Fruit fly (Drosophila melanogaster) whole organism, wandering third instar larva: ENCODE measurements around the gene vtd.

Source experiments
- CG32264 ChIP-seq: fragments of 200-800 bp; sonication (Bioruptor generic); optimal IDR thresholded peaks from 2 replicates; lab custom pipeline; 2016; ENCODE audit warnings: missing biosample characterization, missing genetic modification characterization
- CG9705 ChIP-seq: fragments of 200-800 bp; sonication (Bioruptor generic); optimal IDR thresholded peaks from 2 replicates; lab custom pipeline; 2018; ENCODE audit warnings: missing biosample characterization, mild to moderate bottlenecking, missing genetic modification characterization
- CrebA ChIP-seq: fragments of 200-800 bp; sonication (Bioruptor generic); optimal IDR thresholded peaks from 2 replicates; lab custom pipeline; 2016; ENCODE audit warnings: missing biosample characterization, mild to moderate bottlenecking, missing genetic modification characterization, borderline replicate concordance
- Dfd ChIP-seq: fragments of >200 bp; optimal IDR thresholded peaks from 2 replicates; lab custom pipeline; 2017; ENCODE audit warnings: missing biosample characterization, missing genetic modification characterization
- GATAd ChIP-seq: sonication (Bioruptor generic); optimal IDR thresholded peaks from 2 replicates; lab custom pipeline; 2016; ENCODE audit warnings: missing biosample characterization, missing genetic modification characterization
- HLH106 ChIP-seq: fragments of 200-800 bp; optimal IDR thresholded peaks from 3 replicates; lab custom pipeline; 2019; ENCODE audit warnings: missing biosample characterization, mild to moderate bottlenecking, missing genetic modification characterization, moderate library complexity
- Hnf4 ChIP-seq: fragments of 200-800 bp; sonication (Bioruptor generic); optimal IDR thresholded peaks from 2 replicates; lab custom pipeline; 2016; ENCODE audit warnings: missing biosample characterization, mild to moderate bottlenecking, missing genetic modification characterization
- Hr78 ChIP-seq: fragments of >200 bp; optimal IDR thresholded peaks from 2 replicates; lab custom pipeline; 2017; ENCODE audit warnings: missing biosample characterization, missing genetic modification characterization
- Hr83 ChIP-seq: fragments of 200-300 bp; sonication (Bioruptor generic); optimal IDR thresholded peaks from 2 replicates; lab custom pipeline; 2016; ENCODE audit warnings: missing biosample characterization, mild to moderate bottlenecking, missing genetic modification characterization, moderate library complexity; ENCODE audit not compliant: poor library complexity, severe bottlenecking
- Mio ChIP-seq: sonication (Bioruptor generic); optimal IDR thresholded peaks from 2 replicates; lab custom pipeline; 2016; ENCODE audit warnings: missing biosample characterization, missing genetic modification characterization
- Myc ChIP-seq: fragments of >200 bp; optimal IDR thresholded peaks from 2 replicates; lab custom pipeline; 2017
- OdsH ChIP-seq: fragments of 200-800 bp; sonication (Bioruptor generic); optimal IDR thresholded peaks from 2 replicates; lab custom pipeline; 2016; ENCODE audit warnings: missing biosample characterization, mild to moderate bottlenecking, missing genetic modification characterization
- Rel ChIP-seq, 2 experiments: fragments of 200-800 bp; sonication (Bioruptor generic) in 1 of 2; optimal IDR thresholded peaks; 2 replicates in 1 of 2; 3 replicates in 1 of 2; lab custom pipeline; 2016 to 2019; ENCODE audit warnings: mild to moderate bottlenecking in 2 of 2, missing biosample characterization in 2 of 2, missing genetic modification characterization in 2 of 2, moderate library complexity in 1 of 2
- Sp1 ChIP-seq: fragments of 200-800 bp; sonication (Bioruptor generic); optimal IDR thresholded peaks from 3 replicates; lab custom pipeline; 2019; ENCODE audit warnings: missing biosample characterization, mild to moderate bottlenecking, missing genetic modification characterization, moderate library complexity
- br ChIP-seq: fragments of 200-800 bp; sonication (Bioruptor generic); optimal IDR thresholded peaks from 2 replicates; lab custom pipeline; 2016; ENCODE audit warnings: missing biosample characterization, missing genetic modification characterization
- brk ChIP-seq: fragments of 200-800 bp; sonication (Bioruptor generic); optimal IDR thresholded peaks from 2 replicates; lab custom pipeline; 2016; ENCODE audit warnings: missing biosample characterization, mild to moderate bottlenecking, missing genetic modification characterization
- dl ChIP-seq, 2 experiments: fragments of 175-275, 200-275 bp in 1 of 2; fragments of 200-275 bp in 1 of 2; sonication (Bioruptor generic); optimal IDR thresholded peaks; lab custom pipeline; 2018; ENCODE audit warnings: mild to moderate bottlenecking in 2 of 2, missing biosample characterization in 2 of 2, missing genetic modification characterization in 2 of 2, moderate library complexity in 2 of 2; ENCODE audit not compliant: partially characterized antibody in 2 of 2, insufficient read depth in 1 of 2
- dmrt93B ChIP-seq: fragments of 200-800 bp; sonication (Bioruptor generic); optimal IDR thresholded peaks from 2 replicates; lab custom pipeline; 2018; ENCODE audit warnings: missing biosample characterization, mild to moderate bottlenecking, missing genetic modification characterization
- dsf ChIP-seq: sonication (Bioruptor generic); optimal IDR thresholded peaks from 2 replicates; lab custom pipeline; 2016; ENCODE audit warnings: missing biosample characterization, missing genetic modification characterization, borderline replicate concordance
- ey ChIP-seq: fragments of 200-800 bp; sonication (Bioruptor generic); optimal IDR thresholded peaks from 2 replicates; lab custom pipeline; 2016; ENCODE audit warnings: missing biosample characterization, missing genetic modification characterization
- foxo ChIP-seq, 2 experiments: fragments of 200-800 bp; sonication (Bioruptor generic); optimal IDR thresholded peaks; 2 replicates in 1 of 2; 3 replicates in 1 of 2; lab custom pipeline; 2016 to 2017; ENCODE audit warnings: missing biosample characterization in 2 of 2, missing genetic modification characterization in 2 of 2
- h ChIP-seq: fragments of 200-800 bp; sonication (Bioruptor generic); optimal IDR thresholded peaks from 3 replicates; lab custom pipeline; 2016; ENCODE audit warnings: missing biosample characterization, mild to moderate bottlenecking, missing genetic modification characterization
- jim ChIP-seq: fragments of 175-275, 200-325 bp; sonication (Bioruptor generic); optimal IDR thresholded peaks from 2 replicates; lab custom pipeline; 2016; ENCODE audit warnings: missing biosample characterization, mild to moderate bottlenecking, missing genetic modification characterization
- pan ChIP-seq: fragments of >200 bp; optimal IDR thresholded peaks from 2 replicates; lab custom pipeline; 2017
- psq ChIP-seq: fragments of 200-800 bp; sonication (Bioruptor generic); optimal IDR thresholded peaks from 3 replicates; lab custom pipeline; 2017; ENCODE audit warnings: missing biosample characterization, mild to moderate bottlenecking, missing genetic modification characterization, moderate library complexity
- rgr ChIP-seq: fragments of 200-800 bp; sonication (Bioruptor generic); optimal IDR thresholded peaks from 3 replicates; lab custom pipeline; 2016; ENCODE audit warnings: missing biosample characterization, mild to moderate bottlenecking, missing genetic modification characterization
- sage ChIP-seq: fragments of 200-800 bp; sonication (Bioruptor generic); optimal IDR thresholded peaks from 2 replicates; lab custom pipeline; 2016; ENCODE audit warnings: missing biosample characterization, mild to moderate bottlenecking, missing genetic modification characterization
- sv ChIP-seq: fragments of 200-800 bp; sonication (Bioruptor generic); optimal IDR thresholded peaks from 3 replicates; lab custom pipeline; 2016; ENCODE audit warnings: missing biosample characterization, missing genetic modification characterization
- tai ChIP-seq: sonication (Bioruptor generic); optimal IDR thresholded peaks from 2 replicates; lab custom pipeline; 2016; ENCODE audit warnings: missing biosample characterization, missing genetic modification characterization
- usp ChIP-seq: fragments of >200 bp; optimal IDR thresholded peaks from 2 replicates; lab custom pipeline; 2017; ENCODE audit warnings: missing biosample characterization, missing genetic modification characterization
- woc ChIP-seq: sonication (Bioruptor generic); optimal IDR thresholded peaks from 2 replicates; lab custom pipeline; 2016; ENCODE audit warnings: missing biosample characterization, mild to moderate bottlenecking, missing genetic modification characterization

vtd gene

dm6 chr3L:27136244-27136805 lies at the start of gene vtd:
vtd (plus strand) TSS chr3L:27136525.
- TF ChIP-seq woc (GFP tag; lab: Kevin White, UChicago) (peak; percentile 60), usp (no peak), dsf (GFP tag; lab: Kevin White, UChicago) (no peak)
- TF ChIP-seq, all 38 proteins: peak for 1

- TF ChIP-seq CrebA (GFP tag; lab: Kevin White, UChicago) (no peak), dl (GFP tag; optimal IDR thresholded peaks at IDR 0.05; lab: Kevin White, UChicago; ENCODE audit: insufficient read depth in 1 of 2, partially characterized antibody in 2 of 2) (no peak), br (GFP tag; lab: Kevin White, UChicago) (no peak), CG9705 (no peak), Sp1 (GFP tag; lab: Kevin White, UChicago) (no peak), rgr (GFP tag; lab: Kevin White, UChicago) (no peak)
These were observed 49.6 kb upstream of the vtd start for dm6 chr3L:27086696-27087095.

dm6 chr3L:27093837-27094236 lies 42.5 kb upstream of the vtd start:
- no peak for TF ChIP-seq GATAd (GFP tag; lab: Kevin White, UChicago)
- no peak for TF ChIP-seq sage (GFP tag; lab: Kevin White, UChicago)
- TF ChIP-seq Hr83 = no peak
- TF ChIP-seq OdsH (GFP tag; lab: Kevin White, UChicago) = no peak
- TF ChIP-seq dsf (GFP tag; lab: Kevin White, UChicago) = no peak
- no peak for TF ChIP-seq CG32264 (GFP tag; lab: Kevin White, UChicago)
- no peak for TF ChIP-seq Myc (lab: Kevin White, UChicago)
- no peak for TF ChIP-seq Mio (GFP tag; lab: Kevin White, UChicago)
- TF ChIP-seq tai (GFP tag; lab: Kevin White, UChicago) = no peak
- TF ChIP-seq psq (GFP tag; lab: Kevin White, UChicago) = no peak
- TF ChIP-seq Hr78 (GFP tag; lab: Kevin White, UChicago) = no peak

dm6 chr3L:27134193-27134592 lies 2.1 kb upstream of the vtd start:
- no peak for TF ChIP-seq jim (GFP tag; lab: Kevin White, UChicago)
- no peak for TF ChIP-seq HLH106
- no peak for TF ChIP-seq Hnf4 (GFP tag; lab: Kevin White, UChicago)
- no peak for TF ChIP-seq CrebA (GFP tag; lab: Kevin White, UChicago)
- TF ChIP-seq psq (GFP tag; lab: Kevin White, UChicago) = no peak
- no peak for TF ChIP-seq dl (GFP tag; optimal IDR thresholded peaks at IDR 0.05; lab: Kevin White, UChicago; ENCODE audit: insufficient read depth in 1 of 2, partially characterized antibody in 2 of 2)
- no peak for TF ChIP-seq Rel (GFP tag; optimal IDR thresholded peaks at IDR 0.05; lab: Kevin White, UChicago)
- TF ChIP-seq Rel (tag; optimal IDR thresholded peaks at IDR 0.05; lab: Kevin White, UChicago) = no peak
- no peak for TF ChIP-seq foxo (GFP tag; optimal IDR thresholded peaks at IDR 0.05; lab: Kevin White, UChicago)
- TF ChIP-seq rgr (GFP tag; lab: Kevin White, UChicago) = no peak
- TF ChIP-seq sv (GFP tag; lab: Kevin White, UChicago) = no peak
- no peak for TF ChIP-seq Mio (GFP tag; lab: Kevin White, UChicago)
- no peak for TF ChIP-seq CG9705
- no peak for TF ChIP-seq usp
- no peak for TF ChIP-seq brk (GFP tag; lab: Kevin White, UChicago)
- no peak for TF ChIP-seq Dfd (GFP tag; lab: Kevin White, UChicago)
- no peak for TF ChIP-seq woc (GFP tag; lab: Kevin White, UChicago)
- TF ChIP-seq Hr83 = no peak
- TF ChIP-seq sage (GFP tag; lab: Kevin White, UChicago) = no peak

- TF ChIP-seq dsf (GFP tag; lab: Kevin White, UChicago) = no peak
- TF ChIP-seq pan (lab: Kevin White, UChicago) = no peak
- no peak for TF ChIP-seq ey (GFP tag; lab: Kevin White, UChicago)
- TF ChIP-seq dmrt93B (GFP tag; lab: Kevin White, UChicago) = no peak
- no peak for TF ChIP-seq sage (GFP tag; lab: Kevin White, UChicago)
- TF ChIP-seq psq (GFP tag; lab: Kevin White, UChicago) = no peak
- no peak for TF ChIP-seq rgr (GFP tag; lab: Kevin White, UChicago)
- no peak for TF ChIP-seq h
- TF ChIP-seq, all 38 proteins: peak for 0
These were observed 1.3 kb upstream of the vtd start for dm6 chr3L:27134998-27135397.
